Worm (Caenorhabditis elegans) whole organism, L1 larva: ENCODE results near the gene srw-99.
A peak's percentile ranks its signal among the peaks of the same experiment; 100 is the strongest.

ENCODE experiments used
- C04F5.9 ChIP-seq: sonication (generic microtip); optimal IDR thresholded peaks from 2 replicates; lab custom pipeline; 2016; ENCODE audit warnings: missing genetic modification characterization, missing compliant biosample characterization
- C16A3.4 ChIP-seq: fragments of 150-350 bp; optimal IDR thresholded peaks from 2 replicates; lab custom pipeline; 2014; ENCODE audit warnings: missing biosample characterization, missing genetic modification characterization
- C34B4.2 ChIP-seq: sonication (generic microtip); optimal IDR thresholded peaks from 2 replicates; lab custom pipeline; 2017; ENCODE audit warnings: mild to moderate bottlenecking, missing genetic modification characterization, missing compliant biosample characterization
- aha-1 ChIP-seq: fragments of 150-350 bp; optimal IDR thresholded peaks from 2 replicates; lab custom pipeline; 2014; ENCODE audit warnings: missing biosample characterization, missing genetic modification characterization
- alr-1 ChIP-seq: fragments of 200-800 bp; sonication (Bioruptor generic); optimal IDR thresholded peaks from 2 replicates; lab custom pipeline; 2018; ENCODE audit warnings: borderline replicate concordance, mild to moderate bottlenecking, missing genetic modification characterization, missing compliant biosample characterization
- aly-2 ChIP-seq: fragments of 150-350 bp; optimal IDR thresholded peaks from 2 replicates; lab custom pipeline; 2014; ENCODE audit warnings: missing biosample characterization, missing genetic modification characterization
- ama-1 ChIP-seq: fragments of 150-350 bp; optimal IDR thresholded peaks from 2 replicates; lab custom pipeline; 2014
- ceh-82 ChIP-seq, 3 experiments: fragments of 150-350 bp in 1 of 3; sonication (generic microtip) in 2 of 3; optimal IDR thresholded peaks; 2 replicates each; lab custom pipeline; 2014 to 2017; ENCODE audit warnings: missing biosample characterization in 3 of 3, missing genetic modification characterization in 3 of 3
- ces-1 ChIP-seq: fragments of 150-350 bp; optimal IDR thresholded peaks from 2 replicates; lab custom pipeline; 2014; ENCODE audit warnings: missing biosample characterization, missing genetic modification reagents, missing genetic modification characterization
- dpl-1 ChIP-seq, 3 experiments: fragments of 150-350 bp in 2 of 3; sonication (generic microtip) in 1 of 3; optimal IDR thresholded peaks; 2 replicates each; lab custom pipeline; 2014 to 2017; ENCODE audit warnings: missing biosample characterization in 3 of 3, missing genetic modification characterization in 3 of 3, missing genetic modification reagents in 3 of 3
- dsc-1 ChIP-seq: sonication (generic microtip); optimal IDR thresholded peaks from 2 replicates; lab custom pipeline; 2016; ENCODE audit warnings: mild to moderate bottlenecking, missing genetic modification characterization, missing compliant biosample characterization
- efl-1 ChIP-seq, 4 experiments: fragments of 150-350 bp; optimal IDR thresholded peaks in 3 of 4; peaks in 1 of 4; 1 replicate in 1 of 4; 2 replicates in 3 of 4; lab custom pipeline; 2014; ENCODE audit warnings: missing biosample characterization in 2 of 4, missing genetic modification characterization in 2 of 4, missing genetic modification reagents in 2 of 4
- efl-3 ChIP-seq: fragments of 200-800 bp; sonication (Bioruptor generic); optimal IDR thresholded peaks from 2 replicates; lab custom pipeline; 2018; ENCODE audit warnings: mild to moderate bottlenecking, missing genetic modification characterization, missing compliant biosample characterization
- elt-2 ChIP-seq: sonication (generic microtip); optimal IDR thresholded peaks from 2 replicates; lab custom pipeline; 2016; ENCODE audit warnings: missing genetic modification characterization, mild to moderate bottlenecking, inconsistent platforms, missing compliant biosample characterization, missing genetic modification reagents
- ets-5 ChIP-seq: fragments of 200-800 bp; sonication (Bioruptor generic); IDR thresholded peaks from 2 replicates; pipeline ENCODE4 v1.3.6; 2022; ENCODE audit warnings: missing genetic modification characterization, missing compliant biosample characterization
- fkh-4 ChIP-seq: sonication (generic microtip); optimal IDR thresholded peaks from 2 replicates; lab custom pipeline; 2016; ENCODE audit warnings: missing compliant biosample characterization, missing genetic modification characterization, borderline replicate concordance
- hlh-4 ChIP-seq: sonication (generic microtip); optimal IDR thresholded peaks from 2 replicates; lab custom pipeline; 2016; ENCODE audit warnings: mild to moderate bottlenecking, missing genetic modification characterization, missing compliant biosample characterization
- irx-1 ChIP-seq: sonication (generic microtip); optimal IDR thresholded peaks from 2 replicates; lab custom pipeline; 2016; ENCODE audit warnings: missing genetic modification characterization, missing compliant biosample characterization
- lin-15B ChIP-seq: fragments of 150-350 bp; sonication (generic microtip); optimal IDR thresholded peaks from 3 replicates; lab custom pipeline; 2014; ENCODE audit warnings: missing biosample characterization, missing genetic modification characterization
- lin-35 ChIP-seq, 2 experiments: fragments of 150-350 bp; optimal IDR thresholded peaks; 2 replicates each; lab custom pipeline; 2014; ENCODE audit warnings: missing biosample characterization in 2 of 2, missing genetic modification characterization in 2 of 2, missing genetic modification reagents in 2 of 2
- lir-3 ChIP-seq: sonication (generic microtip); optimal IDR thresholded peaks from 2 replicates; lab custom pipeline; 2016; ENCODE audit warnings: mild to moderate bottlenecking, missing genetic modification characterization, moderate library complexity, missing compliant biosample characterization; ENCODE audit not compliant: poor library complexity
- lsy-2 ChIP-seq, 2 experiments: fragments of 150-350 bp; optimal IDR thresholded peaks; 2 replicates each; lab custom pipeline; 2014; ENCODE audit warnings: missing biosample characterization in 2 of 2, missing genetic modification characterization in 2 of 2
- mdl-1 ChIP-seq, 2 experiments: fragments of 150-350 bp; optimal IDR thresholded peaks; 2 replicates each; lab custom pipeline; 2014 to 2017; ENCODE audit warnings: missing biosample characterization in 2 of 2, missing genetic modification characterization in 2 of 2, inconsistent platforms in 1 of 2
- mef-2 ChIP-seq: fragments of 150-350 bp; optimal IDR thresholded peaks from 2 replicates; lab custom pipeline; 2014; ENCODE audit warnings: missing biosample characterization, missing genetic modification characterization
- mep-1 ChIP-seq: fragments of 150-350 bp; optimal IDR thresholded peaks from 2 replicates; lab custom pipeline; 2014; ENCODE audit warnings: missing biosample characterization, missing genetic modification characterization
- nhr-19 ChIP-seq: fragments of 200-800 bp; sonication (Bioruptor generic); conservative IDR thresholded peaks from 2 replicates; pipeline ENCODE4 v1.3.6; 2022; ENCODE audit warnings: missing genetic modification characterization, missing compliant biosample characterization
- nhr-20 ChIP-seq: sonication (generic microtip); optimal IDR thresholded peaks from 2 replicates; lab custom pipeline; 2016; ENCODE audit warnings: mild to moderate bottlenecking, missing genetic modification characterization, missing compliant biosample characterization
- nhr-237 ChIP-seq: fragments of 150-350 bp; optimal IDR thresholded peaks from 2 replicates; lab custom pipeline; 2014; ENCODE audit warnings: missing biosample characterization, missing genetic modification characterization
- nhr-47 ChIP-seq: sonication (generic microtip); optimal IDR thresholded peaks from 2 replicates; lab custom pipeline; 2016; ENCODE audit warnings: mild to moderate bottlenecking, missing genetic modification characterization, moderate library complexity, missing compliant biosample characterization
- nhr-71 ChIP-seq: sonication (generic microtip); optimal IDR thresholded peaks from 2 replicates; lab custom pipeline; 2016; ENCODE audit warnings: mild to moderate bottlenecking, missing genetic modification characterization, moderate library complexity, missing compliant biosample characterization
- nhr-76 ChIP-seq: sonication (generic microtip); optimal IDR thresholded peaks from 2 replicates; lab custom pipeline; 2017; ENCODE audit warnings: missing biosample characterization, missing genetic modification characterization
- nhr-77 ChIP-seq: fragments of 150-350 bp; optimal IDR thresholded peaks from 2 replicates; lab custom pipeline; 2014; ENCODE audit warnings: missing biosample characterization, missing genetic modification characterization
- nhr-84 ChIP-seq: sonication (generic microtip); optimal IDR thresholded peaks from 2 replicates; lab custom pipeline; 2017; ENCODE audit warnings: missing biosample characterization, missing genetic modification characterization
- nhr-85 ChIP-seq: sonication (generic microtip); peaks from one replicate; lab custom pipeline; 2016; ENCODE audit warnings: missing genetic modification characterization, inconsistent platforms, missing compliant biosample characterization
- nhr-90 ChIP-seq: sonication (generic microtip); optimal IDR thresholded peaks from 2 replicates; lab custom pipeline; 2016; ENCODE audit warnings: mild to moderate bottlenecking, missing genetic modification characterization, missing compliant biosample characterization; ENCODE audit not compliant: poor library complexity
- pqm-1 ChIP-seq: sonication (generic microtip); optimal IDR thresholded peaks from 3 replicates; lab custom pipeline; 2017; ENCODE audit warnings: missing biosample characterization, missing genetic modification characterization
- rnt-1 ChIP-seq: sonication (generic microtip); optimal IDR thresholded peaks from 2 replicates; lab custom pipeline; 2016; ENCODE audit warnings: mild to moderate bottlenecking, missing genetic modification characterization, moderate library complexity, missing compliant biosample characterization
- sup-37 ChIP-seq: fragments of 200-800 bp; sonication (Bioruptor generic); optimal IDR thresholded peaks from 2 replicates; lab custom pipeline; 2018; ENCODE audit warnings: mild to moderate bottlenecking, missing genetic modification characterization, missing compliant biosample characterization
- swsn-7 ChIP-seq: sonication (generic microtip); optimal IDR thresholded peaks from 2 replicates; lab custom pipeline; 2016; ENCODE audit warnings: missing genetic modification characterization, missing compliant biosample characterization
- tlp-1 ChIP-seq: fragments of 150-350 bp; optimal IDR thresholded peaks from 2 replicates; lab custom pipeline; 2014; ENCODE audit warnings: missing biosample characterization, missing genetic modification characterization
- unc-130 ChIP-seq: fragments of 150-350 bp; optimal IDR thresholded peaks from 2 replicates; lab custom pipeline; 2017; ENCODE audit warnings: missing biosample characterization, missing genetic modification characterization, inconsistent platforms
- unc-30 ChIP-seq: sonication (generic microtip); optimal IDR thresholded peaks from 2 replicates; lab custom pipeline; 2017; ENCODE audit warnings: missing biosample characterization, missing genetic modification characterization
- unc-62 ChIP-seq: fragments of 150-350 bp; optimal IDR thresholded peaks from 2 replicates; lab custom pipeline; 2014; ENCODE audit warnings: missing biosample characterization, missing genetic modification reagents, missing genetic modification characterization
- xbp-1 ChIP-seq: sonication (generic microtip); optimal IDR thresholded peaks from 2 replicates; lab custom pipeline; 2016; ENCODE audit warnings: missing genetic modification characterization, missing compliant biosample characterization
- ztf-4 ChIP-seq: fragments of 150-350 bp; optimal IDR thresholded peaks from 2 replicates; lab custom pipeline; 2014; ENCODE audit warnings: missing biosample characterization, missing genetic modification characterization

The srw-99 gene

DNA sequence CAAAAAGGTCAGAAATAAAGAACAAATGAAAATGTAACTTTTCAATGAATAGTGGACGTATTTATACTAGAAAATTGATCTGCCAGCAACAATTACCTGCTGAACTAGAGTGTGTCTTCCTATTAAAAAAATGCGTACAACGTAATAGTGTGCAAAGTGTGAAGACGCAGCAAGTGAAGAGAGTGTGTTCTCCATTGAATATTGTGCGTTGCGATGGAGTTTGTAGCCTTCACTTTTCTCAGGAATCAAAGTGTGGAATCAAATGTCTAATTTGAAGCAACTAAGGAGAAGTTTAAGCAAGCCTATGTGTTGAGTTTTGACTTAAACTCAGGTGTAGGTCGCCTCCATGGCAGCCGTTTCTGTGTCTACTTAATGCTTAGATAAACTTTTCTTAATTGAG, 23.4 kb downstream of the srw-99 start, which contains the start of gene gst-21:
gst-21 (minus strand) TSS at position 101 of the 400 bp plus-strand sequence.
- peak; percentile 29 for TF ChIP-seq nhr-20 (tag; lab: Kevin White, UChicago)
- no peak for TF ChIP-seq nhr-71

DNA sequence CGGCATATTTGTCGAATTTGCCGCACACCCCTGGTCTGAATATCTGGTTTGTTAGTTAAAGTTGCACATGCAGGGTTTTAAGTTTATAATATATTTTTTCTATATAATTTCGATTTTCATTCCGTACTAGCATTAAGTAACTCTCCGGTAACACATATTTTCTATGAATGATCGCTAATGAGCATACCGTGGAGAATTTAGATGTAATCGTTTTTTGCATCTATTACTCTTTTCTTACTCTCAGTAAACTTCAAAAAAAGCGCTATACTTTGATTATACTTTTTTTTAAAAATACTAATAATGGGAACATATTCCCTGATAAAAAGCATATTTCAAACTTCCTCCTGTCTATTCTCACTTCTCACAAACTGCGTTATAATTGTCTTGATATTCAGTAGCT, 26.0 kb downstream of the srw-99 start, which contains the start of gene str-160:
str-160 (plus strand) TSS at position 301 of the 400 bp plus-strand sequence.
- no peak for TF ChIP-seq irx-1
- TF ChIP-seq elt-2 (tag; lab: Kevin White, UChicago), result no peak
- no peak for TF ChIP-seq lin-15B (tag; lab: Kevin White, UChicago)
- no peak for TF ChIP-seq efl-3 (GFP tag; lab: Kevin White, UChicago)
- TF ChIP-seq aha-1, result no peak
- TF ChIP-seq lin-35 (GFP tag; optimal IDR thresholded peaks at IDR 0.05; lab: Kevin White, UChicago), result no peak
- TF ChIP-seq C34B4.2 (tag; lab: Kevin White, UChicago), result no peak
- no peak for TF ChIP-seq unc-62 (GFP tag; lab: Kevin White, UChicago)
- no peak for TF ChIP-seq tlp-1 (tag; lab: Kevin White, UChicago)
- no peak for TF ChIP-seq unc-30 (tag; lab: Kevin White, UChicago)
- TF ChIP-seq sup-37, result no peak
- TF ChIP-seq unc-130 (tag; lab: Kevin White, UChicago), result no peak
- TF ChIP-seq C04F5.9, result no peak
- TF ChIP-seq dsc-1 (tag; lab: Kevin White, UChicago), result no peak
- no peak for TF ChIP-seq fkh-4 (tag; lab: Kevin White, UChicago)
- TF ChIP-seq, all 84 proteins: peak for 0

DNA sequence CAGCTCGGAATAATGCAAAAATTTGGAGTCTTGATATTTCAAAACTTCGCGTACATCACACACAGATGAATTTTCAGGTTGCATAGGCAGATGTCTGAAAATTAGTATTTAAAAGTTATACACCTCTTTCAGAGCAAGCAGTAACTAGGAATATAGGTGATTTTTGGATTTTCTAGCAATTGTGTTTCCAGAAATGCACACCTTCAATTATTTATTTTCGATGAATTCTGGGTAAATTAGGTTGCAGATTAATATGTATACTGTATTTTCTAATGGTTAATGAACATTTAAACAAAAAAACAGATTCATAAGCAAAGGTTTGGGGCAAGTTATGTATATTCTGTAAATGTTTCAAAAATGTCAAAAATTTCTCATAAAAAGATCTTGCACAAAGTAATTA, 32.5 kb downstream of the srw-99 start, which contains the start of gene srab-25:
srab-25 (minus strand) TSS at position 101 of the 400 bp plus-strand sequence.
- TF ChIP-seq ama-1 (lab: Kevin White, UChicago) (no peak), aly-2 (tag; lab: Kevin White, UChicago) (no peak), nhr-20 (tag; lab: Kevin White, UChicago) (no peak), efl-3 (GFP tag; lab: Kevin White, UChicago) (no peak), lin-35 (GFP tag; optimal IDR thresholded peaks at IDR 0.05; lab: Kevin White, UChicago) (no peak), efl-1 (optimal IDR thresholded peaks at IDR 0.05; lab: Kevin White, UChicago) (no peak), efl-1 (GFP tag; optimal IDR thresholded peaks at IDR 0.05 in 1 of 2; lab: Kevin White, UChicago) (no peak), nhr-47 (tag; lab: Kevin White, UChicago) (no peak), alr-1 (no peak), nhr-76 (tag; lab: Kevin White, UChicago) (no peak), nhr-90 (tag; lab: Kevin White, UChicago) (no peak), nhr-19 (no peak), ces-1 (no peak), ceh-82 (tag; optimal IDR thresholded peaks at IDR 0.05; lab: Kevin White, UChicago) (no peak), nhr-84 (tag; lab: Kevin White, UChicago) (no peak), ztf-4 (tag; lab: Kevin White, UChicago) (no peak), ets-5 (no peak), nhr-71 (no peak), dpl-1 (GFP tag; optimal IDR thresholded peaks at IDR 0.05; lab: Kevin White, UChicago) (no peak)

DNA sequence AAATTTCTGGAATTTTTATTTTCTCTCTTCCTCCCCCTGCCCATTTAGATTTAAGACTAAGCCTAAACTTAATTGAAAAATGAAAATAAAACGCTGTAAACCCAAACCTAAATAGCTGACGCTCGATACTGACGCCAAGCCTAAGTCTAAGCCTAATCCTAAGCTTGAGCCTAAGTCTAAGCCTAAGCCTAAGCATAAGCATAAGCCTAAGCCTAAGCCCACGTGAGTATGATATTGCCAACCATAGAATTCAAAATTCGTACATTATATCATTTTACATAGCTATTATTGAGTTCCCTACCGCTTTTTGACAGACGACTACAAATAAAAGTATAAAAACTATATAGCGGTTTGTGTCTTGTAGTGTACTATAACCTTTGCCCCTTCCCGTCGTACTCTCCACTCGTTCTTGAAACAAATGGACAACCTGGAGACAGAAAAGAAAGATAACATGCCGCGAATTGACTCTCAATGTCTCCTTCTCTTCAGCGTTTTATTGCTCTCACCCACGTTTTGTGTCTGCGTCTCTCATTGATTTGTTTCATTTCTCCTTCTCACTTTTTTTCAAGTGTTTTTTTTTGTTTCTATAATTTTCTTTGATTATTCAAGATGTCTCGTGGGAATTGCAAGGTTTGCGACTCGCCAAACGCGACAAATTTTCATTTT, 34.8 kb downstream of the srw-99 start, which contains the start of gene nhr-256:
nhr-256 (plus strand) TSS at position 567 of the 666 bp plus-strand sequence.
- TF ChIP-seq lir-3 (tag; lab: Kevin White, UChicago) (peak; percentile 32), tlp-1 (tag; lab: Kevin White, UChicago) (no peak), nhr-90 (tag; lab: Kevin White, UChicago) (peak; percentile 68), lsy-2 (tag; optimal IDR thresholded peaks at IDR 0.05; lab: Kevin White, UChicago) (peak; percentile 50 to 75), mef-2 (no peak), ztf-4 (tag; lab: Kevin White, UChicago) (no peak), aly-2 (tag; lab: Kevin White, UChicago) (no peak), mep-1 (tag; lab: Kevin White, UChicago) (peak; percentile 61), hlh-4 (tag; lab: Kevin White, UChicago) (no peak), dpl-1 (GFP tag; optimal IDR thresholded peaks at IDR 0.05; lab: Kevin White, UChicago) (peak; percentile 40 to 55 (median 48)), lin-35 (GFP tag; optimal IDR thresholded peaks at IDR 0.05; lab: Kevin White, UChicago) (peak; percentile 44 to 80), swsn-7 (tag; lab: Kevin White, UChicago) (peak; percentile 54), C16A3.4 (tag; lab: Kevin White, UChicago) (peak; percentile 43), alr-1 (no peak), fkh-4 (tag; lab: Kevin White, UChicago) (no peak), mdl-1 (tag; optimal IDR thresholded peaks at IDR 0.05; lab: Kevin White, UChicago) (peak in 1 of 2 experiments; percentile 71), pqm-1 (tag; lab: Kevin White, UChicago) (no peak), nhr-237 (tag; lab: Kevin White, UChicago) (peak; percentile 49), rnt-1 (tag; lab: Kevin White, UChicago) (peak; percentile 60), irx-1 (peak; percentile 33), xbp-1 (peak; percentile 27), nhr-77 (tag; lab: Kevin White, UChicago) (peak; percentile 67), nhr-85 (peak; percentile 84)
